Worm (Caenorhabditis elegans) whole organism, L3 larva: Measurements from ENCODE around the gene Y61A9LA.12.
"Not testable (repeated sequence)": the region's sequence is repeated elsewhere in the genome, so short reads cannot be mapped to it uniquely, and the experiment has no call there.

Source experiments
- ZK546.5 ChIP-seq: sonication (generic microtip); optimal IDR thresholded peaks from 2 replicates; lab custom pipeline; 2017; ENCODE audit warnings: missing biosample characterization, missing genetic modification characterization
- aly-2 ChIP-seq: fragments of 150-350 bp; optimal IDR thresholded peaks from 2 replicates; lab custom pipeline; 2014; ENCODE audit warnings: missing biosample characterization, missing genetic modification characterization
- ama-1 ChIP-seq: fragments of 150-350 bp; optimal IDR thresholded peaks from 2 replicates; lab custom pipeline; 2018
- ceh-28 ChIP-seq: fragments of 150-350 bp; optimal IDR thresholded peaks from 2 replicates; lab custom pipeline; 2014; ENCODE audit warnings: missing biosample characterization, missing genetic modification reagents, missing genetic modification characterization
- ceh-82 ChIP-seq: fragments of 150-350 bp; optimal IDR thresholded peaks from 2 replicates; lab custom pipeline; 2014; ENCODE audit warnings: missing biosample characterization, missing genetic modification characterization
- ceh-9 ChIP-seq: sonication (generic microtip); optimal IDR thresholded peaks from 2 replicates; lab custom pipeline; 2018; ENCODE audit warnings: missing biosample characterization, missing genetic modification characterization
- daf-12 ChIP-seq: fragments of 150-350 bp; optimal IDR thresholded peaks from 2 replicates; lab custom pipeline; 2014; ENCODE audit warnings: missing biosample characterization, missing genetic modification reagents, missing genetic modification characterization
- egl-27 ChIP-seq: sonication (generic microtip); optimal IDR thresholded peaks from 4 replicates; lab custom pipeline; 2017; ENCODE audit warnings: missing biosample characterization, missing genetic modification reagents, missing genetic modification characterization
- elt-2 ChIP-seq: sonication (generic microtip); optimal IDR thresholded peaks from 2 replicates; lab custom pipeline; 2016; ENCODE audit warnings: missing genetic modification reagents, mild to moderate bottlenecking, missing genetic modification characterization, missing compliant biosample characterization
- elt-3 ChIP-seq, 3 experiments: fragments of 150-350 bp in 1 of 3; sonication (generic microtip) in 2 of 3; optimal IDR thresholded peaks; 2 replicates in 2 of 3; 4 replicates in 1 of 3; lab custom pipeline; 2014 to 2017; ENCODE audit warnings: missing biosample characterization in 3 of 3, missing genetic modification characterization in 3 of 3
- eor-1 ChIP-seq, 2 experiments: fragments of 150-350 bp; optimal IDR thresholded peaks; 2 replicates each; lab custom pipeline; 2014 to 2018; ENCODE audit warnings: missing biosample characterization in 2 of 2, missing genetic modification characterization in 2 of 2
- fkh-10 ChIP-seq: sonication (generic microtip); optimal IDR thresholded peaks from 2 replicates; lab custom pipeline; 2017; ENCODE audit warnings: missing biosample characterization, missing genetic modification reagents, missing genetic modification characterization
- fkh-2 ChIP-seq: fragments of 150-350 bp; optimal IDR thresholded peaks from 2 replicates; lab custom pipeline; 2014; ENCODE audit warnings: missing biosample characterization, missing genetic modification reagents, missing genetic modification characterization
- fos-1 ChIP-seq: fragments of 150-350 bp; optimal IDR thresholded peaks from 2 replicates; lab custom pipeline; 2014; ENCODE audit warnings: missing biosample characterization, missing genetic modification characterization
- hmg-11 ChIP-seq: sonication (generic microtip); optimal IDR thresholded peaks from 2 replicates; lab custom pipeline; 2016; ENCODE audit warnings: missing genetic modification characterization, missing compliant biosample characterization
- jun-1 ChIP-seq: fragments of 150-350 bp; optimal IDR thresholded peaks from 2 replicates; lab custom pipeline; 2014; ENCODE audit warnings: missing biosample characterization, missing genetic modification reagents, missing genetic modification characterization
- lin-15B ChIP-seq: fragments of 150-350 bp; optimal IDR thresholded peaks from 2 replicates; lab custom pipeline; 2014; ENCODE audit warnings: missing biosample characterization, missing genetic modification characterization
- lin-39 ChIP-seq: fragments of 150-350 bp; optimal IDR thresholded peaks from 2 replicates; lab custom pipeline; 2018; ENCODE audit warnings: missing biosample characterization, missing genetic modification reagents, missing genetic modification characterization
- lsy-12 ChIP-seq: sonication (generic microtip); optimal IDR thresholded peaks from 2 replicates; lab custom pipeline; 2016; ENCODE audit warnings: mild to moderate bottlenecking, missing genetic modification characterization, missing compliant biosample characterization
- mdl-1 ChIP-seq: fragments of 150-350 bp; optimal IDR thresholded peaks from 2 replicates; lab custom pipeline; 2014; ENCODE audit warnings: missing biosample characterization, missing genetic modification characterization
- mml-1 ChIP-seq: fragments of 150-350 bp; sonication (generic microtip); optimal IDR thresholded peaks from 3 replicates; lab custom pipeline; 2014; ENCODE audit warnings: missing biosample characterization, missing genetic modification characterization
- nfya-1 ChIP-seq: sonication (generic microtip); optimal IDR thresholded peaks from 2 replicates; lab custom pipeline; 2017; ENCODE audit warnings: missing genetic modification characterization, mild to moderate bottlenecking, missing compliant biosample characterization, antibody characterized with exemption, moderate library complexity; ENCODE audit not compliant: insufficient read depth
- nhr-11 ChIP-seq: fragments of 150-350 bp; optimal IDR thresholded peaks from 2 replicates; lab custom pipeline; 2014; ENCODE audit warnings: missing biosample characterization, missing genetic modification characterization
- nhr-23 ChIP-seq: fragments of 150-350 bp; optimal IDR thresholded peaks from 2 replicates; lab custom pipeline; 2014; ENCODE audit warnings: missing biosample characterization, missing genetic modification reagents, missing genetic modification characterization
- nhr-25 ChIP-seq: sonication (generic microtip); optimal IDR thresholded peaks from 2 replicates; lab custom pipeline; 2017; ENCODE audit warnings: missing biosample characterization, missing genetic modification characterization
- nhr-28 ChIP-seq: fragments of 150-350 bp; optimal IDR thresholded peaks from 2 replicates; lab custom pipeline; 2014; ENCODE audit warnings: missing biosample characterization, missing genetic modification characterization
- nhr-43 ChIP-seq: sonication (generic microtip); optimal IDR thresholded peaks from 2 replicates; lab custom pipeline; 2016; ENCODE audit warnings: mild to moderate bottlenecking, missing genetic modification characterization, missing compliant biosample characterization; ENCODE audit not compliant: poor library complexity, severe bottlenecking
- nhr-76 ChIP-seq: fragments of 150-350 bp; sonication (generic microtip); optimal IDR thresholded peaks from 5 replicates; lab custom pipeline; 2014; ENCODE audit warnings: missing biosample characterization, missing genetic modification characterization
- pha-4 ChIP-seq: fragments of 150-350 bp; optimal IDR thresholded peaks from 2 replicates; lab custom pipeline; 2014; ENCODE audit warnings: missing biosample characterization, missing genetic modification reagents, missing genetic modification characterization
- sea-2 ChIP-seq: fragments of 150-350 bp; sonication (generic microtip); optimal IDR thresholded peaks from 4 replicates; lab custom pipeline; 2014; ENCODE audit warnings: missing biosample characterization, missing genetic modification reagents, missing genetic modification characterization
- skn-1 ChIP-seq: fragments of 150-350 bp; optimal IDR thresholded peaks from 2 replicates; lab custom pipeline; 2014; ENCODE audit warnings: missing biosample characterization, missing genetic modification characterization
- snpc-4 ChIP-seq: fragments of 150-350 bp; optimal IDR thresholded peaks from 2 replicates; lab custom pipeline; 2014; ENCODE audit warnings: missing biosample characterization, missing genetic modification characterization
- tbx-2 ChIP-seq: sonication (generic microtip); optimal IDR thresholded peaks from 2 replicates; lab custom pipeline; 2016; ENCODE audit warnings: mild to moderate bottlenecking, missing genetic modification characterization, missing compliant biosample characterization
- unc-39 ChIP-seq: sonication (generic microtip); optimal IDR thresholded peaks from 4 replicates; lab custom pipeline; 2017; ENCODE audit warnings: missing biosample characterization, missing genetic modification characterization
- ztf-4 ChIP-seq: fragments of 150-350 bp; optimal IDR thresholded peaks from 2 replicates; lab custom pipeline; 2014; ENCODE audit warnings: missing biosample characterization, missing genetic modification characterization

Gene Y61A9LA.12

DNA sequence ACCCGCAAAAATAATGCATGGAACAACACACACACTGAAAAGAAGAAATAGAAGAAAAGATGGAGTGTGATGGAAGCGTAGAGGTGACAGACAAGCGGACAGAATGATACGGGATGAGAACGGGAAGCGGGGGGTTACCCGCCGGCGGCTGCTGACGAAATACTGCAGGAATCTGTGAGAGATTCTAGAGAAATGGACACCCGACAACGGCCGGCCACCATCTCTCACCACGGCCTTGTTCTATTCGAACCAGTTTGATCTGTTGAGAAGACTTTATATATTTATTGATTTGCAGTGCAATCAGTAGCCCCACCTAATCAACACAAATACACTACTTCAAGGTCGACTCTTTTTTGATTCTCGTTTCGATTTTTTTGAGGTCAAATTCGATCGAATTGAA lies 3.2 kb upstream of the Y61A9LA.12 start:
- no peak for TF ChIP-seq tbx-2
- peak; percentile 63 for TF ChIP-seq ceh-28 (tag; lab: Kevin White, UChicago)
- TF ChIP-seq ceh-82 (tag; lab: Kevin White, UChicago) = no peak
- peak; percentile 56 for TF ChIP-seq nfya-1 (tag; lab: Kevin White, UChicago)
- no peak for TF ChIP-seq snpc-4 (tag; lab: Kevin White, UChicago)
- no peak for TF ChIP-seq mml-1 (tag; lab: Kevin White, UChicago)
- TF ChIP-seq elt-2 (tag; lab: Kevin White, UChicago) = peak; percentile 35
- peak; percentile 43 for TF ChIP-seq lin-39 (tag; lab: Kevin White, UChicago)
- TF ChIP-seq nhr-23 (tag; lab: Kevin White, UChicago) = peak; percentile 49
- peak; percentile 82 for TF ChIP-seq nhr-25 (tag; lab: Kevin White, UChicago)
- no peak for TF ChIP-seq ama-1 (lab: Kevin White, UChicago)
- peak; percentile 24 for TF ChIP-seq pha-4 (tag; lab: Kevin White, UChicago)
- TF ChIP-seq skn-1 (tag; lab: Kevin White, UChicago) = peak; percentile 49
- peak; percentile 49 for TF ChIP-seq hmg-11 (tag; lab: Kevin White, UChicago)
- TF ChIP-seq unc-39 (tag; lab: Kevin White, UChicago) = no peak
- TF ChIP-seq, all 47 proteins: peak for 9

DNA sequence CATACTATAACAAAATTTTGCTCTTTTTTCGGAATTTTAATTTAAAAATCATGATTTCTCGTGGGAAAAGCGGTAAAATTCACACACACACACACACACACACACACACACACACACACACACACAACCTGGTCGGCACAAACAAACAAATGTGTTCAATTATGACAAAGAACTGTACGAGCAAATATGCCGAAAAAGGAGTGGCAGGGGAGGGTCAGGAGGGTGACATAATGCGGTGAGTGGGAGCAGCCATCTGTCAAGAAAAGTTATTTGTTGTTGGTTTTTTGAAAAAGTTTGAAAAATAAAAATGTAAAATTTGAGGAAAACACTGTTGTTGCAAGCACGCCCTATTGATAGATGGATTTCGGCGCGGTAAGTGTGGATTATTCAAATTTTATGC lies 1.8 kb upstream of the Y61A9LA.12 start:
- TF ChIP-seq fos-1 (tag; lab: Kevin White, UChicago) (no peak), pha-4 (tag; lab: Kevin White, UChicago) (peak; percentile 53), elt-2 (tag; lab: Kevin White, UChicago) (peak; percentile 8)

DNA sequence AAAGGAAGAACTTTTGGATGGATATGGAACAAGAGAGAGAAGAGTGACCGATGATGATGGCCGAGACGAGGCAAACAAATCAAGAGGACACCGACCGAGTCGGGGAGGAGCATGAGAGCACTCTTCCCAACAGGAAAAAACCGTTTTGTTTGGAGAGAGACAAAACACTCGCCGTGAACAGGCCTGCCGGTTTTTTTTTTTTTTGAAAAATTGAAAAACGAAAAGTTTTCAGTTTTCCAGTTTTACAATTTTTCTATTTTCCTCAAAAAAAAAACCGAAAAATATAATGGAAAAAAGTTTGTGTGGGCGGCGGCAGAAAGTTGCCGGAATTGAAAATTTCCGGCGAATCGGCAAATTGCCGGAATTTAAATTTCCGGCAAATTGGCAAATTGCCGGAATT lies 6.0 kb downstream of the Y61A9LA.12 start, which contains the start of gene Y61A9LA.7:
Y61A9LA.7 (minus strand) TSS at position 101 of the 400 bp plus-strand sequence.
- TF ChIP-seq fos-1 (tag; lab: Kevin White, UChicago) (no peak), lin-15B (tag; lab: Kevin White, UChicago) (no peak), aly-2 (tag; lab: Kevin White, UChicago) (no peak), nhr-28 (tag; lab: Kevin White, UChicago) (no peak), snpc-4 (tag; lab: Kevin White, UChicago) (no peak), nhr-25 (tag; lab: Kevin White, UChicago) (no peak), lsy-12 (tag; lab: Kevin White, UChicago) (no peak), nhr-11 (tag; lab: Kevin White, UChicago) (no peak), mml-1 (tag; lab: Kevin White, UChicago) (no peak), elt-3 (tag; optimal IDR thresholded peaks at IDR 0.05; lab: Kevin White, UChicago) (no peak), eor-1 (tag; optimal IDR thresholded peaks at IDR 0.05; lab: Kevin White, UChicago) (no peak), fkh-10 (GFP tag; lab: Kevin White, UChicago) (no peak), jun-1 (no peak), lin-39 (tag; lab: Kevin White, UChicago) (no peak), fkh-2 (no peak), nhr-76 (tag; lab: Kevin White, UChicago) (no peak), ceh-9 (no peak), egl-27 (tag; lab: Kevin White, UChicago) (no peak), ZK546.5 (tag; lab: Kevin White, UChicago) (no peak), pha-4 (tag; lab: Kevin White, UChicago) (no peak)

ce11 chrV:4560441-4560840 lies 6.8 kb downstream of the Y61A9LA.12 start, which contains the start of gene Y61A9LA.4:
TSS of gene Y61A9LA.4 (plus strand) at chrV:4560741.
- TF ChIP-seq egl-27 (tag; lab: Kevin White, UChicago); mdl-1 (tag; lab: Kevin White, UChicago); fkh-10 (GFP tag; lab: Kevin White, UChicago): not testable (repeated sequence)

DNA sequence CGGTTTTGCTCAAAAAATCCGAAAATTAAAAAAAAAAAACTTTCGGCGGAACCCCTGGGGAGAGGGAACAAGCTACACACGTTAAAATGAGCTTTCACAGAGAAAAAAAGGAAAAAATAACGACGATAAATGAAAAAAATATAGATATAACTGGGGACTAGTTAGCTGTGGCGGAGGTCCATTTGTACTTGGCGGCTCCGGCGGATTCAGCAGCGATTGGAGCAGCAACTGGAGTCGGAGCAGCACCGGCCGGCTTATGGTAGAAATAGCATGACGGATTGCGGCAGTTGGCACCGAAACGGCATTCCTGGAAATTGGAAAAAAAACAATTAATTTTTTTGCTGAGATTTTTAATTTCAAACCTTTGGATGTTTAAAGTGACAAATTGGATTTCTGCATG lies 8.8 kb downstream of the Y61A9LA.12 start:
- no peak for TF ChIP-seq daf-12
- TF ChIP-seq lin-15B (tag; lab: Kevin White, UChicago) = no peak
- no peak for TF ChIP-seq ceh-82 (tag; lab: Kevin White, UChicago)
- TF ChIP-seq nhr-25 (tag; lab: Kevin White, UChicago) = no peak
- no peak for TF ChIP-seq mml-1 (tag; lab: Kevin White, UChicago)
- no peak for TF ChIP-seq eor-1 (tag; optimal IDR thresholded peaks at IDR 0.05; lab: Kevin White, UChicago)
- no peak for TF ChIP-seq ama-1 (lab: Kevin White, UChicago)
- TF ChIP-seq ZK546.5 (tag; lab: Kevin White, UChicago) = no peak
- no peak for TF ChIP-seq elt-3 (tag; optimal IDR thresholded peaks at IDR 0.05; lab: Kevin White, UChicago)
- TF ChIP-seq sea-2 (GFP tag; lab: Kevin White, UChicago) = no peak
- no peak for TF ChIP-seq ztf-4 (tag; lab: Kevin White, UChicago)
- TF ChIP-seq nhr-43 (tag; lab: Kevin White, UChicago) = no peak
